Fruit fly (Drosophila melanogaster): ENCODE measurements around the gene CG31268.

DNA sequence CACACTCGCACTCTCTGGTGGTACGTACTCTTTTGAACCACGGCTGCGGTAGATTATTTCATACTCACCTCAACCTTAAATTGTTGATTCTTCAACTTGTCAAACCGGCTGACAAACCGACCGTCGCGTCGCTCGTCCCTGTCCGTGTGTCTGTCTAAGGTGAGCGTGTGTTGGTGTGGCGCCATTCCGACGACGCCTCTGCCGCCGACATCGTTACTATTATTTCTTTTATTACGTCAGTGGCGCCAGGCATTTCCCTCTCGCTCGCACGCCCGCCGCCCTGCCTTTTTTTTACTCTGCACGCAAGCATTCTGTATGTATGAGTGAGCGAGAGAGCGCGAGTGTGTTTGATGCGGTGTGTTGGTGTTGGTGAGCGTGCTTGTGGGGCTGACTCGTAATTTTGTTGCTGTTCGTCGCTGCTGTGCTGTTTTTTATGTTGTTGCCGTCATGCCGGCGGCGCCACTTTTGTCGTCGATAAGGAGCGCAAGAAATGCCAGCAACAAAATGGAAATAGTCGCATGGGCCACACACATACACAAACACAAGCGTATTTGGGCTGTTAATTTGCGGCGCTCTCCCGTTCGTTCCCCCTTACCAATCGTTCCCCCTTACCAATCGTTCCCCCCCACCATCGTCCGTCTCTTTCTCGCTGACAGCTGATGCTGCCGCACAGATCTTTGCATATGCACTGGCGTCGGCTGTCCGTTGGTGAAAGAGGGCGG, 24.7 kb downstream of the CG31268 start:
- no peak for TF ChIP-seq CG1620 (GFP tag; optimal IDR thresholded peaks at IDR 0.05)
- TF ChIP-seq CG7101 (tag; optimal IDR thresholded peaks at IDR 0.05), result peak; percentile 9
- peak; percentile 39 for TF ChIP-seq CG11617 (GFP tag; optimal IDR thresholded peaks at IDR 0.05)
- peak; percentile 87 for TF ChIP-seq cic (GFP tag; optimal IDR thresholded peaks at IDR 0.05)
- peak; percentile 57 for TF ChIP-seq CG33017 (tag; optimal IDR thresholded peaks at IDR 0.05)
- peak; percentile 22 for TF ChIP-seq bab1 (GFP tag; optimal IDR thresholded peaks at IDR 0.05)
- TF ChIP-seq Clk (GFP tag; optimal IDR thresholded peaks at IDR 0.05), result no peak
- TF ChIP-seq kay (GFP tag; ENCODE audit: borderline replicate concordance), result peak; percentile 88
- peak; percentile 42 for TF ChIP-seq pad (GFP tag; optimal IDR thresholded peaks at IDR 0.05)
- TF ChIP-seq CG14711 (tag; optimal IDR thresholded peaks at IDR 0.05), result no peak
